Worm (Caenorhabditis elegans): ENCODE measurements around the gene W02D7.4.

DNA sequence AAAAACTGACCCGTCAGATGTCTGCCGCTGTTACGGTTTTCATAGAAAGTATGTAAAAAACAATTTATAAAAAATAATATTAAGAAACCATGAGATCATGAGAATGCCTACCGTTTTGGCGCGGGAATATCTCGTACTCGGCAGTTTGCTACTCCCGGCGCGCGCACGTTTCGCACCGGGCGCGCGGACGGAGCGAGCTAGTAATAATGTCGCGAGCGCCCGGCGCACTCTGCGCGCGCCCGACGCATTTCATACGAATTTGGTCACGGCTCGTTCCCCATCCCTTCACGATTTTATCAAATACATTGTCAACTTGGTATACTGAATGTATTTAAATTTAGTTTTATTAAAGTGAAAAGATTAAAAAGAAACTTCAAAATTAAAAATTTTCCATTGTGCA is 28.5 kb upstream of the W02D7.4 start:
- no peak for TF ChIP-seq T22C8.4 (GFP tag; IDR thresholded peaks at IDR 0.05)
- no peak for TF ChIP-seq ztf-29 (GFP tag; IDR thresholded peaks at IDR 0.05)
- no peak for TF ChIP-seq ztf-23 (GFP tag; IDR thresholded peaks at IDR 0.05)
